Fruit fly (Drosophila melanogaster) whole organism, prepupa: ENCODE results near the gene Or19a.
A peak's percentile ranks its signal among the peaks of the same experiment; 100 is the strongest.

Experiments used
- Blimp-1 ChIP-seq: fragments of 200-800 bp; sonication (Bioruptor generic); optimal IDR thresholded peaks from 3 replicates; lab custom pipeline; 2017; ENCODE audit warnings: missing biosample characterization, missing genetic modification characterization, mild to moderate bottlenecking, moderate library complexity, missing genetic modification reagents
- CG10631 ChIP-seq: fragments of 200-800 bp; sonication (Bioruptor generic); optimal IDR thresholded peaks from 2 replicates; lab custom pipeline; 2016; ENCODE audit warnings: missing biosample characterization, missing genetic modification characterization
- CG10669 ChIP-seq: fragments of 200-800 bp; sonication (Bioruptor generic); optimal IDR thresholded peaks from 3 replicates; lab custom pipeline; 2018; ENCODE audit warnings: missing biosample characterization, mild to moderate bottlenecking, missing genetic modification characterization, moderate library complexity
- CG11294 ChIP-seq: fragments of 200-800 bp; sonication (Bioruptor generic); IDR thresholded peaks from 2 replicates; pipeline ENCODE4 v1.3.6; 2022; ENCODE audit warnings: missing biosample characterization, missing genetic modification characterization
- CG11902 ChIP-seq: fragments of 200-800 bp; sonication (Bioruptor generic); optimal IDR thresholded peaks from 3 replicates; lab custom pipeline; 2016; ENCODE audit warnings: missing biosample characterization, missing genetic modification characterization
- CG1621 ChIP-seq: fragments of 200-800 bp; sonication (Bioruptor generic); optimal IDR thresholded peaks from 3 replicates; lab custom pipeline; 2018; ENCODE audit warnings: missing biosample characterization, mild to moderate bottlenecking, missing genetic modification characterization
- CG16779 ChIP-seq: fragments of 200-800 bp; sonication (Bioruptor generic); optimal IDR thresholded peaks from 3 replicates; lab custom pipeline; 2017; ENCODE audit warnings: missing biosample characterization, mild to moderate bottlenecking, missing genetic modification characterization
- CG3032 ChIP-seq: fragments of 200-800 bp; optimal IDR thresholded peaks from 2 replicates; lab custom pipeline; 2019; ENCODE audit warnings: missing biosample characterization, mild to moderate bottlenecking, missing genetic modification characterization, moderate library complexity
- CG31627 ChIP-seq: fragments of 200-800 bp; sonication (Bioruptor generic); optimal IDR thresholded peaks from 3 replicates; lab custom pipeline; 2016; ENCODE audit warnings: missing biosample characterization, missing genetic modification characterization
- CG32006 ChIP-seq: fragments of 200-800 bp; sonication (Bioruptor generic); optimal IDR thresholded peaks from 3 replicates; lab custom pipeline; 2017; ENCODE audit warnings: missing biosample characterization, mild to moderate bottlenecking, missing genetic modification characterization
- CG34406 ChIP-seq: fragments of 200-800 bp; sonication (Bioruptor generic); optimal IDR thresholded peaks from 3 replicates; lab custom pipeline; 2016; ENCODE audit warnings: missing biosample characterization, missing genetic modification characterization
- CG3919 ChIP-seq: fragments of 200-800 bp; sonication (Bioruptor generic); optimal IDR thresholded peaks from 3 replicates; lab custom pipeline; 2016; ENCODE audit warnings: missing biosample characterization, missing genetic modification characterization
- CG6792 ChIP-seq: fragments of 200-800 bp; sonication (Bioruptor generic); optimal IDR thresholded peaks from 3 replicates; lab custom pipeline; 2016; ENCODE audit warnings: missing biosample characterization, missing genetic modification characterization
- CG8119 ChIP-seq: fragments of 200-800 bp; sonication (Bioruptor generic); IDR thresholded peaks from 3 replicates; pipeline ENCODE4 v1.3.6; 2022; ENCODE audit warnings: missing biosample characterization, missing genetic modification characterization
- CG9139 ChIP-seq: fragments of 200-800 bp; sonication (Bioruptor generic); optimal IDR thresholded peaks from 3 replicates; lab custom pipeline; 2017; ENCODE audit warnings: missing biosample characterization, mild to moderate bottlenecking, missing genetic modification characterization
- Eip75B ChIP-seq: fragments of 200-800 bp; sonication (Bioruptor generic); optimal IDR thresholded peaks from 3 replicates; lab custom pipeline; 2016; ENCODE audit warnings: missing biosample characterization, missing genetic modification characterization
- Eip78C ChIP-seq: fragments of 200-800 bp; sonication (Bioruptor generic); peaks from one replicate; lab custom pipeline; 2016; ENCODE audit warnings: missing biosample characterization, missing genetic modification characterization
- Ets21C ChIP-seq: fragments of 200-800 bp; sonication (Bioruptor generic); optimal IDR thresholded peaks from 3 replicates; lab custom pipeline; 2016; ENCODE audit warnings: missing biosample characterization, missing genetic modification characterization
- Ets96B ChIP-seq: fragments of 200-800 bp; optimal IDR thresholded peaks from 2 replicates; lab custom pipeline; 2019; ENCODE audit warnings: missing biosample characterization, mild to moderate bottlenecking, missing genetic modification characterization, moderate library complexity
- Gug ChIP-seq: fragments of 200-800 bp; sonication (Bioruptor generic); IDR thresholded peaks from 2 replicates; pipeline ENCODE4 v1.3.6; 2022; ENCODE audit warnings: missing biosample characterization, missing genetic modification characterization
- Hr38 ChIP-seq: sonication (Bioruptor generic); optimal IDR thresholded peaks from 2 replicates; lab custom pipeline; 2016; ENCODE audit warnings: missing biosample characterization, missing genetic modification characterization
- Hr39 ChIP-seq: fragments of 200-800 bp; sonication (Bioruptor generic); optimal IDR thresholded peaks from 2 replicates; lab custom pipeline; 2016; ENCODE audit warnings: missing biosample characterization, missing genetic modification characterization
- OdsH ChIP-seq: fragments of 200-800 bp; sonication (Bioruptor generic); optimal IDR thresholded peaks from 3 replicates; lab custom pipeline; 2016; ENCODE audit warnings: missing biosample characterization, missing genetic modification characterization
- Sox102F ChIP-seq: fragments of 200-800 bp; sonication (Bioruptor generic); optimal IDR thresholded peaks from 2 replicates; lab custom pipeline; 2016; ENCODE audit warnings: missing biosample characterization, mild to moderate bottlenecking, missing genetic modification characterization
- Sox15 ChIP-seq: fragments of 200-800 bp; sonication (Bioruptor generic); optimal IDR thresholded peaks from 3 replicates; lab custom pipeline; 2016; ENCODE audit warnings: missing biosample characterization, missing genetic modification characterization
- acj6 ChIP-seq: fragments of 200-800 bp; sonication (Bioruptor generic); optimal IDR thresholded peaks from 3 replicates; lab custom pipeline; 2016; ENCODE audit warnings: missing biosample characterization, missing genetic modification characterization
- cyc ChIP-seq: fragments of 200-800 bp; sonication (Bioruptor generic); optimal IDR thresholded peaks from 3 replicates; lab custom pipeline; 2016; ENCODE audit warnings: missing biosample characterization, missing genetic modification characterization
- dsx ChIP-seq: fragments of 200-800 bp; optimal IDR thresholded peaks from 3 replicates; lab custom pipeline; 2019; ENCODE audit warnings: missing biosample characterization, mild to moderate bottlenecking, missing genetic modification characterization, moderate library complexity; ENCODE audit not compliant: poor library complexity, severe bottlenecking
- eg ChIP-seq: fragments of 200-800 bp; sonication (Bioruptor generic); IDR thresholded peaks from 3 replicates; pipeline ENCODE4 v1.3.6; 2022; ENCODE audit warnings: missing biosample characterization, missing genetic modification characterization
- esn ChIP-seq: fragments of 200-800 bp; sonication (Bioruptor generic); optimal IDR thresholded peaks from 2 replicates; lab custom pipeline; 2016; ENCODE audit warnings: missing biosample characterization, mild to moderate bottlenecking, missing genetic modification characterization, moderate library complexity
- fd59A ChIP-seq: fragments of 200-800 bp; sonication (Bioruptor generic); optimal IDR thresholded peaks from 2 replicates; lab custom pipeline; 2017; ENCODE audit warnings: missing biosample characterization, mild to moderate bottlenecking, missing genetic modification characterization, missing genetic modification reagents
- fd85E ChIP-seq: fragments of 200-800 bp; sonication (Bioruptor generic); optimal IDR thresholded peaks from 3 replicates; lab custom pipeline; 2016; ENCODE audit warnings: missing biosample characterization, missing genetic modification characterization
- lz ChIP-seq: fragments of 200-800 bp; sonication (Bioruptor generic); optimal IDR thresholded peaks from 3 replicates; lab custom pipeline; 2016; ENCODE audit warnings: missing biosample characterization, missing genetic modification characterization
- net ChIP-seq: fragments of 200-800 bp; sonication (Bioruptor generic); optimal IDR thresholded peaks from 3 replicates; lab custom pipeline; 2016; ENCODE audit warnings: missing biosample characterization, missing genetic modification characterization
- svp ChIP-seq: fragments of 200-800 bp; sonication (Bioruptor generic); peaks from one replicate; lab custom pipeline; 2016; ENCODE audit warnings: missing biosample characterization, missing genetic modification characterization
- topi ChIP-seq: fragments of 200-800 bp; sonication (Bioruptor generic); optimal IDR thresholded peaks from 3 replicates; lab custom pipeline; 2016; ENCODE audit warnings: missing biosample characterization, missing genetic modification characterization
- vri ChIP-seq: fragments of 200-800 bp; sonication (Bioruptor generic); optimal IDR thresholded peaks from 3 replicates; lab custom pipeline; 2016; ENCODE audit warnings: missing biosample characterization, mild to moderate bottlenecking, missing genetic modification characterization

Or19a gene

DNA sequence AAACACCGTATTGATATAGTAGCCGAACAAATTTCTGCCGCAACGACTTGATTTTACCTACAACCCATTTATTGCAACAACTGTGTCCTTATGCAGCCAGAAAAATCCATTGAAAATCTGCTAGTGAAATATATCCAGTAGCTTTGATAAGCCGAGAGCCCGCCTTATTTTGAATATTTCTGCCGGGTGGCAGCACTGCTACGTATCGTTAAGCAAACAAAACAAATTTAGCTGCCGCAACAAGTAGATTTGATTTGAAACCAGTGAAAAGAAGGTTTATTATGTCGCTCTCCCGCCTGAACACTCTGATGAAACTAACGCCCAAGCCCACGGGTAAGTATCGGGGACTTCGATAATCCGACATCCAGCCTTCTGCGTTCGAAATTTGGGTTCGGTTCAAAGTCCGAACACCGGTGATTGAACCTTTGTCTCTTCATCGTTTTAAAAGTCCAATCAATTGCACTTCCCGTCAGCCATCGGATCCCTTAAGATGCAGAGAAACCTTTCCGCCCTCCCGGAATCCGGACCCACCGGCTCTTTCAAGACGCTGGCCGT, 23.6 kb upstream of the Or19a start, which contains the start of gene CG9577 (continued):
- TF ChIP-seq Ets21C (GFP tag; lab: Kevin White, UChicago) = no peak
- no peak for TF ChIP-seq Eip75B (GFP tag; lab: Kevin White, UChicago)
- no peak for TF ChIP-seq Hr38
- TF ChIP-seq fd59A (GFP tag; lab: Kevin White, UChicago) = no peak
- TF ChIP-seq CG3032 (tag; lab: Kevin White, UChicago) = peak; percentile 12
- TF ChIP-seq dsx (GFP tag; lab: Kevin White, UChicago) = peak; percentile 12
- TF ChIP-seq net (GFP tag; lab: Kevin White, UChicago) = peak; percentile 48
- TF ChIP-seq svp (GFP tag; lab: Kevin White, UChicago) = peak; percentile 78
- peak; percentile 28 for TF ChIP-seq Ets96B (tag; lab: Kevin White, UChicago)
- TF ChIP-seq esn (GFP tag; lab: Kevin White, UChicago) = no peak
- no peak for TF ChIP-seq CG31627 (GFP tag; lab: Kevin White, UChicago)
- no peak for TF ChIP-seq CG6792 (GFP tag; lab: Kevin White, UChicago)
- peak; percentile 71 for TF ChIP-seq CG1621
- TF ChIP-seq CG16779 (tag; lab: Kevin White, UChicago) = peak; percentile 75
- TF ChIP-seq Eip78C (GFP tag; lab: Kevin White, UChicago) = peak; percentile 25
- TF ChIP-seq CG10669 (GFP tag; lab: Kevin White, UChicago) = peak; percentile 56
- peak; percentile 57; the same call in 2 of the 3 replicates for TF ChIP-seq CG8119 (GFP tag; lab: Robert Waterston, UW)
- TF ChIP-seq Sox102F (GFP tag; lab: Kevin White, UChicago) = no peak
- TF ChIP-seq CG11294 (GFP tag; lab: Robert Waterston, UW) = no peak
- TF ChIP-seq Sox15 = no peak
- TF ChIP-seq CG11902 (GFP tag; lab: Kevin White, UChicago) = no peak
- no peak for TF ChIP-seq CG34406 (GFP tag; lab: Kevin White, UChicago)
- TF ChIP-seq Blimp-1 (GFP tag; lab: Kevin White, UChicago) = peak; percentile 11
- TF ChIP-seq lz (GFP tag; lab: Kevin White, UChicago) = no peak
- no peak for TF ChIP-seq fd85E (GFP tag; lab: Kevin White, UChicago)
- TF ChIP-seq CG3919 (GFP tag; lab: Kevin White, UChicago) = peak; percentile 33

DNA sequence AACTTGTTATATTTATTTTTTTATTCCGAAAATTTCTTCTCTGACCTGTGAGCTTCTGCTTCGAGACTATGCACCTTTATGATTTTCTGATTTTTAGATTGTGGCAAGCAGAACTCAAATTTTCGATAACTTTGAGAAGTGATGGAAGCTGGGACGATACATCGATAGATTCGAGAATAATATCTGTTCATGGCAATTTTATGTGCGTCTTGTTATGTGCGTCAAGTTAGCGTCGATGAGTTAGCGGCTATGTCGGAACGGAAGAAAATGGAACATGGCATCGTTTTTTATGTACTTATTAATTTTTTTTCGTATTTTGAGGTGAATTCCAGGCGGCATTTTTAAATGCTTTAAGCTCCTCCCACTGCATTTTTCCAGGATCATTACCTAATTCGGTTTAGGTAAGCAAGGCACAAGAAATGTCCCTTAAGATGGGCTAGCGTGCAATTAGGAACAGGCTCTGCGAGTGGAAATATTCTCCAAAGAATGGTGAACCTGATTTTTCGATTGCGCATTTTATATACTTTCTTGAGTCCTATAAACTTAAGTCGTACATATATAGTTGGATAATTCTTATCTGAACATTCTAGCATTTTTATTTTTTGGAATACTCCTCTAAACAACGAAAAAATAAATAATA, 22.9 kb upstream of the Or19a start, which contains the start of gene Phf7:
Gene Phf7, minus strand, starts transcription at position 58 of the 640 bp plus-strand sequence.
- peak; percentile 3 for TF ChIP-seq Eip78C (GFP tag; lab: Kevin White, UChicago)
- no peak for TF ChIP-seq eg (GFP tag; lab: Robert Waterston, UW)
- TF ChIP-seq, all 60 proteins: peak for 1

DNA sequence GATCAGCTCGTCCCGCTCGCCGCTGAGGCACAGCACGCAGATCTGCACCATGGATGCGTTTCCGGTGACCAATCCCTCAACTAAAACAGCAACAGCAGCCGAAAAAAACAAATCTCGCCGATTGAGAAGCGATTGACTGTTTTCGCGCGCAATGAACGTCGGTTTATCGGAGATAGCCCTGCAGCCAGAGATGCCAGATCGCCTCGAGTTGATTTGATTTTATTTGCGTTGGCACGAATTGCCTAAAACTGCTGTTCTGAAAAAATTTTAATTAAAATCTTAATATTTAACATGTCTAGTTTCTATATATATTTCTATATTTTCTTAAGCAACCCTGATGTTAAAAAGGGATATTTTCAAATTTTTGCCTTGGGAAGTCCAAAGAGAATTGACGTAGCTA, 19.6 kb upstream of the Or19a start:
- TF ChIP-seq esn (GFP tag; lab: Kevin White, UChicago) = peak; percentile 3
- no peak for TF ChIP-seq CG10631 (GFP tag; lab: Kevin White, UChicago)

DNA sequence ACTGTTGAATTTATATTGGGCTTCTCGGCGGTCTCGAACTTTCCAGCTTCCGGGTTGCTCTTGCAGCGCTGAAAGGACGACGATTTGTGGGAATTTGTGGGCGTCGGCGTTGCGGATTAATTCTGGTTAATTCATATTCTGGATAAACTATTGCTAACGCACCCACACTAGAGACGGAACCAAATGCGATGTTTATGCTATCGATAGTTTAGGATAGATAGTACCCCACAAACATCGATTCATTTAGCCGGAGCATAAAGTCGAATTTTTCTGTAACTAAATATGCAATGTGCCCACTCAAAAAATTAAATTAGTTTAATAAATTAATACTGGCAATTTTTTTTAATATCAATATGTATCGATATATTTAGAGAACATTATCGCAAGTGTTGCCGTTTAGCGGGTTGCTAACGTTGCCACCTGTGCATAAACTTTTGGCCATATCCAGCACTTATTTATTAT, 16.7 kb upstream of the Or19a start, which contains the start of gene Rab35:
Gene Rab35, minus strand, starts transcription at position 194 of the 462 bp plus-strand sequence.
- TF ChIP-seq topi (GFP tag; lab: Kevin White, UChicago) (peak; percentile 11), cyc (GFP tag; lab: Kevin White, UChicago) (peak; percentile 4), CG8119 (GFP tag; lab: Robert Waterston, UW) (no peak), Hr38 (no peak), Ets96B (tag; lab: Kevin White, UChicago) (no peak), esn (GFP tag; lab: Kevin White, UChicago) (peak; percentile 22), Eip78C (GFP tag; lab: Kevin White, UChicago) (peak; percentile 34), Gug (GFP tag; lab: Robert Waterston, UW) (no peak), OdsH (GFP tag; lab: Kevin White, UChicago) (peak; percentile 6), Blimp-1 (GFP tag; lab: Kevin White, UChicago) (no peak), Hr39 (peak; percentile 16), vri (GFP tag; lab: Kevin White, UChicago) (no peak), CG9139 (GFP tag; lab: Kevin White, UChicago) (no peak), CG10631 (GFP tag; lab: Kevin White, UChicago) (peak; percentile 25), CG32006 (no peak), acj6 (GFP tag; lab: Kevin White, UChicago) (no peak), svp (GFP tag; lab: Kevin White, UChicago) (peak; percentile 24)
